Fruit fly (Drosophila melanogaster): ENCODE results near the gene CG34448.
A peak's percentile ranks its signal among the peaks of the same experiment; 100 is the strongest.

The CG34448 gene

DNA sequence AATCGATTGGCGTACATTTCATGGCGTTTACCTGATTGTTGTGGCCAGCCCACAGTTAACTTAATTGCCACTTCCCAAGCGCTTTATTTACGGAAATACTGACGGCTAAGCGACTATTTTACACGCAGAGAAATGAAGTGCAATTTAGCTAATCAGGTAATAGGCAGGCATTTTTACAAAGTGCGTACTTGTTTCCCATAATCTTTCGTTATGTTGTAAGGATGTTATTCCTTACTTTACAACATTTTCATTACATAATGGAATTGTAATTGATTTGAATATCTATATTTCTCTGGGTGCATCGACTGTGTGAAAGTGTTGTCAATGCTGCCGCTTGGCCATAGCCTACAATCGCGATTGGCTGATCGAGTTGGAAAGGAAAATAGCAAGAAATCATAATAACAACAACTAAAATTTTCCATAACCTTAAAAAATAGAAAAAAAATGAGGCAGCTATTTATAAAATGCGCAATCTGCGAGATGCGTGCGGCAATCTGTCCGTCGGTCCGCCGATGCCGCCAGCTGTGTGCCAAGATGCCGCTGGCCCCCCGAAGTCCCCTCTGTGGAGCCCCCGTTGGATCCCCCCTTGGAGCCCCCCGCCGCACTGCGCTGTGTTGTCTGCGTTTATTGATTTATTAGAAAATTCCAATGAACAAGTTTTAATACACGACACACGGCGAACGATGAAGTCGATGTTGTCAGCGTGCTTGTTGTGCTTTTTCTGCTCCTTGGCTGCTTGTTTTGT, 8.9 kb upstream of the CG34448 start (continued):
- TF ChIP-seq CG17328 (GFP tag; IDR thresholded peaks at IDR 0.05) (peak; percentile 65), CG10462 (GFP tag; optimal IDR thresholded peaks at IDR 0.05) (no peak), CG13287 (GFP tag; IDR thresholded peaks at IDR 0.05; ENCODE audit: partially characterized antibody) (no peak), Fer1 (GFP tag; optimal IDR thresholded peaks at IDR 0.05) (peak; percentile 11), Deaf1 (tag; optimal IDR thresholded peaks at IDR 0.05) (no peak), tgo (GFP tag; IDR thresholded peaks at IDR 0.05) (peak; percentile 34; the same call in 2 of the 3 replicates), p53 (GFP tag; optimal IDR thresholded peaks at IDR 0.05) (no peak), dimm (GFP tag; IDR thresholded peaks at IDR 0.05) (peak; percentile 30; the same call in 1 of the 2 replicates), CG18619 (GFP tag; optimal IDR thresholded peaks at IDR 0.05) (no peak), Dll (GFP tag; IDR thresholded peaks at IDR 0.05; ENCODE audit: partially characterized antibody) (no peak), CG12942 (GFP tag; optimal IDR thresholded peaks at IDR 0.05) (peak; percentile 52), Scr (GFP tag; IDR thresholded peaks at IDR 0.05; ENCODE audit: partially characterized antibody) (no peak), CG1024 (GFP tag; IDR thresholded peaks at IDR 0.05) (peak; percentile 45; the same call in 1 of the 2 replicates), CG17568 (GFP tag; optimal IDR thresholded peaks at IDR 0.05) (no peak), CG18764 (GFP tag; optimal IDR thresholded peaks at IDR 0.05) (peak; percentile 16), CG10431 (GFP tag; optimal IDR thresholded peaks at IDR 0.05) (no peak), CG14667 (GFP tag; IDR thresholded peaks at IDR 0.05) (peak; percentile 34; the same call in 1 of the 2 replicates), fd96Cb (tag; optimal IDR thresholded peaks at IDR 0.05) (peak; percentile 65), CG2199 (GFP tag; IDR thresholded peaks at IDR 0.05) (no peak), Atf-2 (GFP tag; optimal IDR thresholded peaks at IDR 0.05) (peak; percentile 14), ash1 (GFP tag; optimal IDR thresholded peaks at IDR 0.05) (no peak), Usf (GFP tag; optimal IDR thresholded peaks at IDR 0.05) (no peak), dysf (GFP tag; IDR thresholded peaks at IDR 0.05) (peak; percentile 65), gcm (GFP tag; optimal IDR thresholded peaks at IDR 0.05) (no peak), CG12236 (GFP tag; optimal IDR thresholded peaks at IDR 0.05) (peak; percentile 22), Rx (GFP tag; IDR thresholded peaks at IDR 0.05) (peak; percentile 55), CG31388 (GFP tag; optimal IDR thresholded peaks at IDR 0.05) (peak; percentile 26), CG8359 (GFP tag; optimal IDR thresholded peaks at IDR 0.05; ENCODE audit: borderline replicate concordance) (no peak), zf30C (GFP tag; optimal IDR thresholded peaks at IDR 0.05) (no peak), CG3995 (GFP tag; optimal IDR thresholded peaks at IDR 0.05) (no peak), dm (GFP tag; optimal IDR thresholded peaks at IDR 0.05) (no peak), gro (GFP tag; optimal IDR thresholded peaks at IDR 0.05) (no peak), ftz-f1 (GFP tag; optimal IDR thresholded peaks at IDR 0.05) (no peak), CG12071 (GFP tag; optimal IDR thresholded peaks at IDR 0.05) (peak; percentile 37), CG30403 (GFP tag; optimal IDR thresholded peaks at IDR 0.05) (peak; percentile 66), CG7556 (GFP tag; optimal IDR thresholded peaks at IDR 0.05) (peak; percentile 30), bbx (GFP tag; IDR thresholded peaks at IDR 0.05; ENCODE audit: partially characterized antibody) (no peak), CG18476 (GFP tag; optimal IDR thresholded peaks at IDR 0.05) (no peak), crp (GFP tag; optimal IDR thresholded peaks at IDR 0.05) (no peak), kni (GFP tag; optimal IDR thresholded peaks at IDR 0.05) (no peak), HLH3B (GFP tag; IDR thresholded peaks at IDR 0.05) (peak; percentile 72), CG6175 (GFP tag; IDR thresholded peaks at IDR 0.05) (no peak), vfl (GFP tag; optimal IDR thresholded peaks at IDR 0.05) (no peak), CG34376 (GFP tag; optimal IDR thresholded peaks at IDR 0.05) (no peak), CG32772 (GFP tag; IDR thresholded peaks at IDR 0.05) (peak; percentile 46; the same call in 1 of the 2 replicates), sima (GFP tag; optimal IDR thresholded peaks at IDR 0.05) (no peak), CG6765 (GFP tag; optimal IDR thresholded peaks at IDR 0.05) (no peak), odd (GFP tag; optimal IDR thresholded peaks at IDR 0.05) (no peak), slbo (GFP tag; IDR thresholded peaks at IDR 0.05) (0 out of 2 replicates have a peak, but pooled peaks have one; percentile 20), tx (GFP tag; optimal IDR thresholded peaks at IDR 0.05) (no peak)
